Worm (Caenorhabditis elegans): Measurements from ENCODE around the gene hmt-1.

hmt-1 gene

DNA sequence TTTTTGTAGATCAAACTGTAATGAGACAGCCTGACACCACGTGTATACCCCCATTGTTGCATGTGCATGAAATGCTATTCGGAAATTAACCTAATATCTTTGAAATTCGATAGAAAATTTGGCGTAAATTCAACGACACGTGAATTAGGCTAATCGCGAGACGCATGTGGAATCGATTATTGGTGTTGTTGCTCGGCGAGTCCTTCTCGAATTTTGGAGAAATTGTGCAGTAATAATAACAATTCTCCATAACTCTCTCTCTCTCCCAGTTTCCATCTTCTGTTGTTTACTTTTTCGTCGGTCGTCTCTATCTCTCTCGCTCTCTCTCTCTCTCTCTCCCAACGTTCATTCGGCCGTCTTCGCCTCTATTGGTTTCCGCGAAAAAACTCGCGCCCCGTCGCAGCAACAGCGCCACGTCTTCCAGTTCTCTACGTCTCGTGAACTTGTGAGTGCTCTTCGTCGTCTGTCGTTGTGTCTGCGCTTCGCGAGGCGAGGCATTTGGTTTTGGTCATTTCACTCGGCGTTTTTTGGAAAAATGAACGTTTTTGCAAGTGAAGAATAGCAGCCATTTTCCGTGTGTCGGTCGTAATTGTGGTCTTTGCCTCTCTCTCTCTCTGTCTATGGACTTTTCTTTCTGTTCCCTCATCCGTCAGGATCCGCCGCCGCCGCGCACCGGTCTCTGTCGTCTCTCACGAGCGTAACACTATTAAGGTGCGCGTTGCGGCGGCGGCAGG, 45.1 kb downstream of the hmt-1 start:
- TF ChIP-seq zfp-2 (tag; optimal IDR thresholded peaks at IDR 0.05) (no peak), ctbp-1 (GFP tag; IDR thresholded peaks at IDR 0.05) (peak; percentile 70), lin-1 (GFP tag; IDR thresholded peaks at IDR 0.05) (no peak), snpc-4 (tag; optimal IDR thresholded peaks at IDR 0.05) (no peak), R02D3.7 (tag; optimal IDR thresholded peaks at IDR 0.05) (no peak), nhr-11 (tag; optimal IDR thresholded peaks at IDR 0.05) (peak; percentile 31), lin-39 (tag; optimal IDR thresholded peaks at IDR 0.05) (no peak), nhr-25 (tag; optimal IDR thresholded peaks at IDR 0.05; ENCODE audit: borderline replicate concordance, insufficient read depth) (peak; percentile 82), mxl-2 (GFP tag; conservative IDR thresholded peaks at IDR 0.05) (no peak), unc-130 (GFP tag; optimal IDR thresholded peaks at IDR 0.05) (no peak), hif-1 (tag; optimal IDR thresholded peaks at IDR 0.05) (peak in 1 of 2 experiments; percentile 50), lin-13 (GFP tag; optimal IDR thresholded peaks at IDR 0.05) (peak; percentile 63), fkh-10 (GFP tag; optimal IDR thresholded peaks at IDR 0.05) (peak; percentile 74), tag-97 (GFP tag; IDR thresholded peaks at IDR 0.05) (no peak), jun-1 (tag; optimal IDR thresholded peaks at IDR 0.05) (peak; percentile 13), F10B5.3 (tag; optimal IDR thresholded peaks at IDR 0.05) (no peak), mep-1 (tag; optimal IDR thresholded peaks at IDR 0.05) (peak; percentile 73), egl-27 (tag; optimal IDR thresholded peaks at IDR 0.05) (no peak), egl-43 (GFP tag; IDR thresholded peaks at IDR 0.05) (peak; percentile 69; the same call in 1 of the 2 replicates), lim-7 (GFP tag; IDR thresholded peaks at IDR 0.05) (no peak), pha-4 (GFP tag; IDR thresholded peaks at IDR 0.05) (peak; percentile 23; the same call in 1 of the 2 replicates), pha-4 (tag; optimal IDR thresholded peaks at IDR 0.05) (peak; percentile 9), nhr-77 (tag; optimal IDR thresholded peaks at IDR 0.05) (peak; percentile 7), arid-1 (GFP tag; conservative IDR thresholded peaks at IDR 0.05) (0 out of 2 replicates have a peak, but pooled peaks have one; percentile 43), lir-3 (tag; optimal IDR thresholded peaks at IDR 0.05) (no peak), saeg-2 (GFP tag; IDR thresholded peaks at IDR 0.05) (no peak), lsy-2 (tag; optimal IDR thresholded peaks at IDR 0.05) (peak in 1 of 2 experiments; percentile 67), madf-5 (GFP tag; IDR thresholded peaks at IDR 0.05) (no peak), fos-1 (tag; optimal IDR thresholded peaks at IDR 0.05) (no peak), attf-4 (tag; optimal IDR thresholded peaks at IDR 0.05) (no peak), sdz-12 (GFP tag; optimal IDR thresholded peaks at IDR 0.05) (no peak), daf-8 (GFP tag; IDR thresholded peaks at IDR 0.05) (no peak), Y5F2A.4 (GFP tag; optimal IDR thresholded peaks at IDR 0.05) (no peak), tra-1 (GFP tag; IDR thresholded peaks at IDR 0.05) (no peak), zag-1 (tag; optimal IDR thresholded peaks at IDR 0.05) (no peak), madf-9 (GFP tag; conservative IDR thresholded peaks at IDR 0.05) (no peak), daf-19 (GFP tag; conservative IDR thresholded peaks at IDR 0.05) (no peak), Y75B8A.6 (GFP tag; IDR thresholded peaks at IDR 0.05) (no peak), lin-15B (tag; optimal IDR thresholded peaks at IDR 0.05) (no peak), pqm-1 (tag; optimal IDR thresholded peaks at IDR 0.05) (no peak), ces-1 (GFP tag; optimal IDR thresholded peaks at IDR 0.05) (no peak), mes-2 (tag; optimal IDR thresholded peaks at IDR 0.05; ENCODE audit: poor library complexity, severe bottlenecking) (peak; percentile 24), lin-29 (GFP tag; IDR thresholded peaks at IDR 0.05) (no peak), ceh-62 (tag; optimal IDR thresholded peaks at IDR 0.05) (no peak), mdl-1 (tag; optimal IDR thresholded peaks at IDR 0.05) (peak; percentile 31 to 81), hmg-1.1 (GFP tag; IDR thresholded peaks at IDR 0.05) (peak; percentile 85), F26F4.8 (GFP tag; conservative IDR thresholded peaks at IDR 0.05) (no peak), php-3 (GFP tag; IDR thresholded peaks at IDR 0.05) (no peak), zfp-3 (GFP tag; conservative IDR thresholded peaks at IDR 0.05) (no peak), nhr-28 (tag; optimal IDR thresholded peaks at IDR 0.05) (peak; percentile 64)

Measured in whole organism, L4 larva.